Fruit fly (Drosophila melanogaster): ENCODE results near the gene CG9588.

dm6 chr3R:13709839-13710238 is 33.4 kb upstream of the CG9588 start, which contains the start of gene Argp:
- TF ChIP-seq usp (GFP tag; optimal IDR thresholded peaks at IDR 0.05), result no peak
- TF ChIP-seq Dll (optimal IDR thresholded peaks at IDR 0.05), result no peak
